Worm (Caenorhabditis elegans): ENCODE measurements around the gene srh-215.

ce11 chrV:16816707-16817106, 15.1 kb downstream of the srh-215 start:
- no peak for TF ChIP-seq pha-4 (tag; optimal IDR thresholded peaks at IDR 0.05)
- no peak for TF ChIP-seq nfya-1 (tag; optimal IDR thresholded peaks at IDR 0.05; ENCODE audit: insufficient read depth)
- TF ChIP-seq nhr-237 (tag; optimal IDR thresholded peaks at IDR 0.05) = no peak
- TF ChIP-seq ztf-4 (tag; optimal IDR thresholded peaks at IDR 0.05) = no peak
- peak; percentile 80 for TF ChIP-seq pqm-1 (tag; optimal IDR thresholded peaks at IDR 0.05)
- TF ChIP-seq sea-2 (GFP tag; optimal IDR thresholded peaks at IDR 0.05) = no peak
- no peak for TF ChIP-seq lin-39 (tag; optimal IDR thresholded peaks at IDR 0.05)
- TF ChIP-seq ZK546.5 (tag; optimal IDR thresholded peaks at IDR 0.05) = no peak
- TF ChIP-seq ama-1 (optimal IDR thresholded peaks at IDR 0.05) = no peak
- TF ChIP-seq nhr-77 (tag; optimal IDR thresholded peaks at IDR 0.05) = no peak
- no peak for TF ChIP-seq nhr-23 (tag; optimal IDR thresholded peaks at IDR 0.05)
- no peak for TF ChIP-seq jun-1 (tag; optimal IDR thresholded peaks at IDR 0.05)
- TF ChIP-seq elt-1 (tag; optimal IDR thresholded peaks at IDR 0.05) = no peak
- no peak for TF ChIP-seq skn-1 (tag; optimal IDR thresholded peaks at IDR 0.05)

All from whole organism, L3 larva.